Fruit fly (Drosophila melanogaster): ENCODE results near the gene CG5592.

Gene CG5592

dm6 chr3L:5882209-5882403 is 15.3 kb upstream of the CG5592 start, which contains the start of gene CG13287:
CG13287 (plus strand) TSS chr3L:5882304.
- TF ChIP-seq CG17801 (GFP tag; optimal IDR thresholded peaks at IDR 0.05; ENCODE audit: partially characterized antibody), result no peak

- TF ChIP-seq CG17801 (GFP tag; optimal IDR thresholded peaks at IDR 0.05; ENCODE audit: partially characterized antibody), result no peak
Observed at dm6 chr3L:5884735-5885134, 12.7 kb upstream of the CG5592 start.

DNA sequence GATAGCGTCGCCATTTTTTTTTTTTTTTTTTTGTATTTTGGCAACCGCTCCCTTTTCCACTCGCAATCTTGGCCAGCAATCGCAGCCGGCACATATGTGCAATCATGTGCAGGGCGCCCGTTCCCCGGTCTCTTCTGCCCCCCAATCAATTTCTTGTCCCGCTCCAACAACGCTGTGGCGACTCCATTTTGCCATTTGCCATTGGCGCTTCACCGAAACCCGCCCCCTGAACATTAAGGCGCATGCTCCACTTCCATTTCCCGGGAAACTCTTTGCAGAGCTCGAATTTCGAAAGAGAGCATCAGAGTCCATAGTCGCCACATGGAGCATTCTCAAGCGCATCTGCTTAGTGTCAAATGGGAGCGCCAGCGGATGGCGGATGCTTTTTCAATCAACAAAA is 6.3 kb upstream of the CG5592 start:
- no peak for TF ChIP-seq CG17801 (GFP tag; optimal IDR thresholded peaks at IDR 0.05; ENCODE audit: partially characterized antibody)

dm6 chr3L:5891812-5892211 is 5.6 kb upstream of the CG5592 start:
- TF ChIP-seq CG17801 (GFP tag; optimal IDR thresholded peaks at IDR 0.05; ENCODE audit: partially characterized antibody), result no peak

- TF ChIP-seq CG17801 (GFP tag; optimal IDR thresholded peaks at IDR 0.05; ENCODE audit: partially characterized antibody), result no peak
Observed at dm6 chr3L:5893063-5893462, 4.4 kb upstream of the CG5592 start.

dm6 chr3L:5899305-5899704 is 1.9 kb downstream of the CG5592 start, which contains the start of gene CG32409:
CG32409 (plus strand) TSS chr3L:5899528.
- peak; percentile 5 for TF ChIP-seq CG17801 (GFP tag; optimal IDR thresholded peaks at IDR 0.05; ENCODE audit: partially characterized antibody)

- TF ChIP-seq CG17801 (GFP tag; optimal IDR thresholded peaks at IDR 0.05; ENCODE audit: partially characterized antibody), result no peak
Observed at dm6 chr3L:5902189-5902765, 4.8 kb downstream of the CG5592 start, which contains the start of gene QC. QC (minus strand) TSS chr3L:5902456.

DNA sequence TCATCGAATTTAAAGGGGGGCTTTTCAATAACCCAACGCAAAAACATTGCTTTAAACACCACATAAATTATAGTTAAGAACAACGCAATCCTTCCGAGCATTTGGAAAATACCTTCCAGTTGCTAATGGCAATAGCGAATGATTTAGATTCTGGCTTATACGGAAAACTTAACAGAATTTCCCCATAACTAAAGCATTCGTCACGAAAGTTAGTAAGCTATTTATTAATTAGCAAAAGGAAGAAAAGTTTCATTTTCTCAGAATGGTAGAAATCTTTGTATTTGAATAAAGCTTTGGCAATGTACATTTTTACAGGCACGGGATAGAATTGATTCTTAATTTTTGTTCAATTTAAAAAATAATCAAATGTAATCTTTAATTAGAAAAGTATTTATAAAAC is 6.5 kb downstream of the CG5592 start, which contains the start of gene CG32413:
CG32413 (minus strand) TSS at position 101 of the 400 bp plus-strand sequence.
- TF ChIP-seq CG17801 (GFP tag; optimal IDR thresholded peaks at IDR 0.05; ENCODE audit: partially characterized antibody), result no peak

dm6 chr3L:5906599-5906998 is 9.2 kb downstream of the CG5592 start, which contains the start of gene CG10486:
CG10486 (minus strand) TSS chr3L:5906699.
- no peak for TF ChIP-seq CG17801 (GFP tag; optimal IDR thresholded peaks at IDR 0.05; ENCODE audit: partially characterized antibody)

DNA sequence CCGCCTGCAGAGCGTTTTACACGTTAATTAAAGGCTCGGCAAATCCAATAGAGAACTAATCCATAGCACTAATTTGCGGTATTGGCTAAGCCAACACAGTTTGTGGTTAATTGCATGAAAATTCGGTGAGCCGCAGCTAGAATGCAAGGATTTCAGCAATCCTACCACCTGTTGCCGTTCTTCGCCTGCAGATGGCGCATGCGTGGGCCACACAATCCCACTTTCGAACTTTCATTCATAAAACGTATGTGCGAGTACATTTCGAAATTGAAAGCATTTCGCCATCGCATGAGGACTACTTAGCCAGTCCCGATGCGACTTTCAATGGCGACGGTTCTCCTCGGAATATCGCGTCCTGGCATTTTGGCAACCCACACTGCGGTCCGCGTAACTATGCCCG is 9.6 kb downstream of the CG5592 start, which contains the start of gene CG13288:
CG13288 (plus strand) TSS at position 305 of the 400 bp plus-strand sequence.
- no peak for TF ChIP-seq CG17801 (GFP tag; optimal IDR thresholded peaks at IDR 0.05; ENCODE audit: partially characterized antibody)

DNA sequence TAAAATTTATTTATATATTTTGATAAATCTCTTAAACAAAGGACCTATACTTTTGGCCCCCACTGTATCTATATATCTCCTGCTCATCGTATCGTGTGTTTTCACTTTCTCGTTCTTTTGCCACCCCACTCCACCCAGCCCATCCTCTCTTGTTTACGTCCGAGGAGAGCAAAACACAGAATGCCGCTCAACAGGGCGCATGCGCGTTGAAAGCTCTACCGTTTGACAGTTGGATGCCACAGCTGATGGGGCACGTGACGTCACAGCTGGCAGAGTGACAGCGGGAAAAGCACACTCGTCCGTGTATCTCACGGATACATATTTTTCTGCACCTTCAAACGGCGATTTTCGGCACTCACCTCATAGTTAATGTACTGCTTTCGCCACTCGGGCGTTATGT is 23.3 kb downstream of the CG5592 start:
- TF ChIP-seq CG17801 (GFP tag; optimal IDR thresholded peaks at IDR 0.05; ENCODE audit: partially characterized antibody), result no peak

dm6 chr3L:5921216-5921615 is 23.8 kb downstream of the CG5592 start, which contains the start of gene PXo:
PXo (minus strand) TSS chr3L:5921316.
- TF ChIP-seq CG17801 (GFP tag; optimal IDR thresholded peaks at IDR 0.05; ENCODE audit: partially characterized antibody), result no peak

dm6 chr3L:5922005-5922685 is 24.7 kb downstream of the CG5592 start, which contains the start of gene CG32407:
CG32407 (plus strand) TSS chr3L:5922055.
- no peak for TF ChIP-seq CG17801 (GFP tag; optimal IDR thresholded peaks at IDR 0.05; ENCODE audit: partially characterized antibody)

- TF ChIP-seq CG17801 (GFP tag; optimal IDR thresholded peaks at IDR 0.05; ENCODE audit: partially characterized antibody), result no peak
Observed at dm6 chr3L:5923646-5924122, 26.2 kb downstream of the CG5592 start, which contains the start of gene CG33523. CG33523 (plus strand) TSS chr3L:5923862.

DNA sequence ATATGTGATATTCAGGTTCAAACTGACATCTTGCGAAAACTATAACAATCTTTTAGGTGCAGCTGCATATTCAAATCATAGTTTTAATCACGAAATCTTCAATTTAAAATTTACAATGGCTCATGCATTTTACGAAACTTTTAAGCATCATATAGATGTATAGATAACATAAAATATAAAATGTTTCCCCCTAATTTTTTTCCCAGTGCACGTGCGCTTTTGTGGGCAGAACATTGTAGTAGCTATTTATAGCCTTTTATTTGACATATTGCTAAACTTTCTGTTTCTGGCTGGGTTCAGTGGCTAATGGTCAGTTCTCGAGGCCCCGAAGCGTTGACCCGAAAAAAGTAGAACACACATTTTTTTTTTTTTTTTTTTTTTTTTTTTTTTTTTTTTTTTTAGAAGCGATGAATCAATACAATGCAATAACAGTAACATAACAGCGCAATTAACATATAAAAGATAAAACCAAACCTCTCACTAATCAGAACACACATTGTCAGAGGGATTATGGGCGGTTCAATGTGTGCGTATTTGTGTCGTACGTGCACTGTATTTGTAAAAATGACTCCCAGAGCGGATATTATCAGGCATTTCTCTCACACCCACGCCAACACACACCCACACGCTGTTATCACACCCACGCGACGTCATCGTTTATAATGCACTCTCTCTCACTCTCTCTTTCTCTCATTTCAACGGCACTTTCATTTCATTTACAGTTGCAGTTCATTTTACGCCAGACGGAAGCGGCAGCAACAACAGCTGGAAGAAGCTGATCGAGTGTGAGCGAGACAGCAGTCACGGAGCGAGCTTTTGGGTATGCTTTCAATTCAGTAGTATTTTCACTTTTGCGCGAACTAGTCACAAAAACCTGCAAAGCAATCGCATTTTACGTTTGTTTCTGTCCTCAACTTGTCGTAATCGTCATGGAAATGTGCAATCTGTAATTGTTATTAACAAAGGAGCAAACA is 28.9 kb downstream of the CG5592 start:
- TF ChIP-seq CG17801 (GFP tag; optimal IDR thresholded peaks at IDR 0.05; ENCODE audit: partially characterized antibody), result peak; percentile 74
